Fruit fly (Drosophila melanogaster) whole organism, embryonic: Measurements from ENCODE around the gene fmt.

Experiments
- Ada2b ChIP-seq: fragments of 200-800 bp; sonication (Bioruptor generic); IDR thresholded peaks from 2 replicates; pipeline ENCODE4 v1.3.6; 2022; ENCODE audit warnings: missing biosample characterization, missing genetic modification characterization
- CG10979 ChIP-seq: fragments of 200-800 bp; sonication (Bioruptor generic); optimal IDR thresholded peaks from 2 replicates; lab custom pipeline; 2018; ENCODE audit warnings: missing biosample characterization, mild to moderate bottlenecking, missing genetic modification characterization, moderate library complexity
- CG14667 ChIP-seq: fragments of 200-800 bp; sonication (Bioruptor generic); IDR thresholded peaks from 2 replicates; pipeline ENCODE4 v1.3.6; 2022; ENCODE audit warnings: missing biosample characterization, missing genetic modification characterization
- CG9876 ChIP-seq: fragments of 200-800 bp; sonication (Bioruptor generic); optimal IDR thresholded peaks from 2 replicates; lab custom pipeline; 2016; ENCODE audit warnings: missing biosample characterization, missing genetic modification characterization
- CTCF ChIP-seq: fragments of 200-800 bp; sonication (Bioruptor generic); optimal IDR thresholded peaks from 2 replicates; lab custom pipeline; 2017; ENCODE audit warnings: missing biosample characterization, mild to moderate bottlenecking, missing genetic modification characterization, moderate library complexity
- Tbp ChIP-seq: fragments of >200 bp; optimal IDR thresholded peaks from 2 replicates; lab custom pipeline; 2018; ENCODE audit warnings: missing biosample characterization, missing genetic modification characterization
- lola ChIP-seq, 3 experiments: fragments of >200 bp in 2 of 3; fragments of 200-800 bp in 1 of 3; sonication (Bioruptor generic) in 1 of 3; optimal IDR thresholded peaks; 2 replicates each; lab custom pipeline; 2017 to 2019; ENCODE audit warnings: missing biosample characterization in 3 of 3, missing genetic modification characterization in 3 of 3, mild to moderate bottlenecking in 1 of 3, moderate library complexity in 1 of 3
- row ChIP-seq: fragments of 200-800 bp; sonication (Bioruptor generic); IDR thresholded peaks from 3 replicates; pipeline ENCODE4 v1.3.6; 2022; ENCODE audit warnings: missing biosample characterization, missing genetic modification characterization

- TF ChIP-seq CG14667 (GFP tag; lab: Robert Waterston, UW) = no peak
- no peak for TF ChIP-seq CG9876 (GFP tag; lab: Kevin White, UChicago)
- no peak for TF ChIP-seq Tbp (GFP tag; lab: Kevin White, UChicago)
- no peak for TF ChIP-seq row
- TF ChIP-seq lola (GFP tag; optimal IDR thresholded peaks at IDR 0.05; lab: Kevin White, UChicago) = no peak
- TF ChIP-seq Ada2b (GFP tag; lab: Robert Waterston, UW) = no peak
- no peak for TF ChIP-seq CG10979
- TF ChIP-seq CTCF = no peak
These were observed 40.1 kb downstream of the fmt start, which contains the start of gene Lcp65Ag2 for dm6 chr3L:6133546-6133945.
